Worm (Caenorhabditis elegans) whole organism, L1 larva: ENCODE results near the gene ubc-26.

Source experiments
- C04F5.9 ChIP-seq: sonication (generic microtip); optimal IDR thresholded peaks from 2 replicates; lab custom pipeline; 2016; ENCODE audit warnings: missing genetic modification characterization, missing compliant biosample characterization
- C16A3.4 ChIP-seq: fragments of 150-350 bp; optimal IDR thresholded peaks from 2 replicates; lab custom pipeline; 2014; ENCODE audit warnings: missing biosample characterization, missing genetic modification characterization
- F16B12.6 ChIP-seq: fragments of 150-350 bp; optimal IDR thresholded peaks from 2 replicates; lab custom pipeline; 2014; ENCODE audit warnings: missing biosample characterization, missing genetic modification characterization
- Y116A8C.19 ChIP-seq: sonication (generic microtip); optimal IDR thresholded peaks from 2 replicates; lab custom pipeline; 2016; ENCODE audit warnings: missing compliant biosample characterization, missing genetic modification characterization, borderline replicate concordance
- aha-1 ChIP-seq: fragments of 150-350 bp; optimal IDR thresholded peaks from 2 replicates; lab custom pipeline; 2014; ENCODE audit warnings: missing biosample characterization, missing genetic modification characterization
- alr-1 ChIP-seq: fragments of 200-800 bp; sonication (Bioruptor generic); optimal IDR thresholded peaks from 2 replicates; lab custom pipeline; 2018; ENCODE audit warnings: borderline replicate concordance, mild to moderate bottlenecking, missing genetic modification characterization, missing compliant biosample characterization
- blmp-1 ChIP-seq: fragments of 150-350 bp; optimal IDR thresholded peaks from 2 replicates; lab custom pipeline; 2014; ENCODE audit warnings: missing biosample characterization, missing genetic modification characterization
- ceh-63 ChIP-seq: fragments of 200-800 bp; sonication (Bioruptor generic); optimal IDR thresholded peaks from 2 replicates; lab custom pipeline; 2018; ENCODE audit warnings: mild to moderate bottlenecking, missing genetic modification characterization, missing compliant biosample characterization
- ceh-8 ChIP-seq: fragments of 200-800 bp; sonication (Bioruptor generic); optimal IDR thresholded peaks from 2 replicates; lab custom pipeline; 2018; ENCODE audit warnings: mild to moderate bottlenecking, missing genetic modification characterization, moderate library complexity, missing compliant biosample characterization
- ceh-90 ChIP-seq: sonication (generic microtip); optimal IDR thresholded peaks from 2 replicates; lab custom pipeline; 2016; ENCODE audit warnings: missing genetic modification characterization, missing compliant biosample characterization
- ces-1 ChIP-seq: fragments of 150-350 bp; optimal IDR thresholded peaks from 2 replicates; lab custom pipeline; 2014; ENCODE audit warnings: missing biosample characterization, missing genetic modification reagents, missing genetic modification characterization
- dpl-1 ChIP-seq, 3 experiments: fragments of 150-350 bp in 2 of 3; sonication (generic microtip) in 1 of 3; optimal IDR thresholded peaks; 2 replicates each; lab custom pipeline; 2014 to 2017; ENCODE audit warnings: missing biosample characterization in 3 of 3, missing genetic modification characterization in 3 of 3, missing genetic modification reagents in 3 of 3
- efl-1 ChIP-seq, 4 experiments: fragments of 150-350 bp; optimal IDR thresholded peaks in 3 of 4; peaks in 1 of 4; 1 replicate in 1 of 4; 2 replicates in 3 of 4; lab custom pipeline; 2014; ENCODE audit warnings: missing biosample characterization in 2 of 4, missing genetic modification characterization in 2 of 4, missing genetic modification reagents in 2 of 4
- egl-13 ChIP-seq: sonication (generic microtip); optimal IDR thresholded peaks from 2 replicates; lab custom pipeline; 2016; ENCODE audit warnings: missing genotype, missing genetic modification reagents, missing genetic modification characterization, missing compliant biosample characterization
- elt-2 ChIP-seq: sonication (generic microtip); optimal IDR thresholded peaks from 2 replicates; lab custom pipeline; 2016; ENCODE audit warnings: missing genetic modification characterization, mild to moderate bottlenecking, inconsistent platforms, missing compliant biosample characterization, missing genetic modification reagents
- fkh-10 ChIP-seq: sonication (generic microtip); optimal IDR thresholded peaks from 2 replicates; lab custom pipeline; 2017; ENCODE audit warnings: missing biosample characterization, missing genetic modification reagents, missing genetic modification characterization
- fkh-4 ChIP-seq: sonication (generic microtip); optimal IDR thresholded peaks from 2 replicates; lab custom pipeline; 2016; ENCODE audit warnings: missing compliant biosample characterization, missing genetic modification characterization, borderline replicate concordance
- fkh-8 ChIP-seq: sonication (generic microtip); optimal IDR thresholded peaks from 2 replicates; lab custom pipeline; 2016; ENCODE audit warnings: mild to moderate bottlenecking, missing genetic modification characterization, missing compliant biosample characterization
- hlh-17 ChIP-seq: fragments of 200-800 bp; sonication (Bioruptor generic); optimal IDR thresholded peaks from 2 replicates; lab custom pipeline; 2018; ENCODE audit warnings: missing genetic modification characterization, mild to moderate bottlenecking, missing compliant biosample characterization, moderate library complexity, borderline replicate concordance
- hlh-4 ChIP-seq: sonication (generic microtip); optimal IDR thresholded peaks from 2 replicates; lab custom pipeline; 2016; ENCODE audit warnings: mild to moderate bottlenecking, missing genetic modification characterization, missing compliant biosample characterization
- hpl-2 ChIP-seq: fragments of 150-350 bp; optimal IDR thresholded peaks from 2 replicates; lab custom pipeline; 2014; ENCODE audit warnings: missing biosample characterization, missing genetic modification reagents, missing genetic modification characterization
- isw-1 ChIP-seq: fragments of 200-800 bp; sonication (Bioruptor generic); IDR thresholded peaks from 2 replicates; pipeline ENCODE4 v1.3.6; 2022; ENCODE audit warnings: missing genetic modification characterization, missing compliant biosample characterization
- lin-14 ChIP-seq: fragments of 200-800 bp; sonication (Bioruptor generic); optimal IDR thresholded peaks from 2 replicates; lab custom pipeline; 2018; ENCODE audit warnings: mild to moderate bottlenecking, missing genetic modification characterization, moderate library complexity, missing compliant biosample characterization
- lin-15B ChIP-seq: fragments of 150-350 bp; sonication (generic microtip); optimal IDR thresholded peaks from 3 replicates; lab custom pipeline; 2014; ENCODE audit warnings: missing biosample characterization, missing genetic modification characterization
- lin-35 ChIP-seq, 2 experiments: fragments of 150-350 bp; optimal IDR thresholded peaks; 2 replicates each; lab custom pipeline; 2014; ENCODE audit warnings: missing biosample characterization in 2 of 2, missing genetic modification characterization in 2 of 2, missing genetic modification reagents in 2 of 2
- mdl-1 ChIP-seq, 2 experiments: fragments of 150-350 bp; optimal IDR thresholded peaks; 2 replicates each; lab custom pipeline; 2014 to 2017; ENCODE audit warnings: missing biosample characterization in 2 of 2, missing genetic modification characterization in 2 of 2, inconsistent platforms in 1 of 2
- nhr-19 ChIP-seq: fragments of 200-800 bp; sonication (Bioruptor generic); conservative IDR thresholded peaks from 2 replicates; pipeline ENCODE4 v1.3.6; 2022; ENCODE audit warnings: missing genetic modification characterization, missing compliant biosample characterization
- nhr-20 ChIP-seq: sonication (generic microtip); optimal IDR thresholded peaks from 2 replicates; lab custom pipeline; 2016; ENCODE audit warnings: mild to moderate bottlenecking, missing genetic modification characterization, missing compliant biosample characterization
- nhr-28 ChIP-seq: fragments of 150-350 bp; optimal IDR thresholded peaks from 2 replicates; lab custom pipeline; 2014; ENCODE audit warnings: missing biosample characterization, missing genetic modification characterization
- nhr-77 ChIP-seq: fragments of 150-350 bp; optimal IDR thresholded peaks from 2 replicates; lab custom pipeline; 2014; ENCODE audit warnings: missing biosample characterization, missing genetic modification characterization
- nhr-84 ChIP-seq: sonication (generic microtip); optimal IDR thresholded peaks from 2 replicates; lab custom pipeline; 2017; ENCODE audit warnings: missing biosample characterization, missing genetic modification characterization
- nhr-90 ChIP-seq: sonication (generic microtip); optimal IDR thresholded peaks from 2 replicates; lab custom pipeline; 2016; ENCODE audit warnings: mild to moderate bottlenecking, missing genetic modification characterization, missing compliant biosample characterization; ENCODE audit not compliant: poor library complexity
- pag-3 ChIP-seq: sonication (generic microtip); optimal IDR thresholded peaks from 2 replicates; lab custom pipeline; 2017; ENCODE audit warnings: missing genetic modification characterization, mild to moderate bottlenecking, missing compliant biosample characterization, antibody characterized with exemption, borderline replicate concordance; ENCODE audit not compliant: insufficient read depth
- skn-1 ChIP-seq: fragments of 150-350 bp; optimal IDR thresholded peaks from 2 replicates; lab custom pipeline; 2014; ENCODE audit warnings: missing biosample characterization, missing genetic modification characterization
- snpc-4 ChIP-seq: fragments of 150-350 bp; optimal IDR thresholded peaks from 2 replicates; lab custom pipeline; 2014; ENCODE audit warnings: missing biosample characterization, missing genetic modification characterization
- snu-23 ChIP-seq: sonication (generic microtip); optimal IDR thresholded peaks from 2 replicates; lab custom pipeline; 2016; ENCODE audit warnings: missing genetic modification characterization, missing compliant biosample characterization
- sox-4 ChIP-seq: sonication (generic microtip); optimal IDR thresholded peaks from 2 replicates; lab custom pipeline; 2016; ENCODE audit warnings: missing genetic modification characterization, missing compliant biosample characterization
- sptf-1 ChIP-seq: fragments of 150-350 bp; optimal IDR thresholded peaks from 2 replicates; lab custom pipeline; 2014; ENCODE audit warnings: missing biosample characterization, missing genetic modification characterization
- swsn-7 ChIP-seq: sonication (generic microtip); optimal IDR thresholded peaks from 2 replicates; lab custom pipeline; 2016; ENCODE audit warnings: missing genetic modification characterization, missing compliant biosample characterization
- tbx-2 ChIP-seq: sonication (generic microtip); optimal IDR thresholded peaks from 2 replicates; lab custom pipeline; 2016; ENCODE audit warnings: missing genetic modification characterization, missing compliant biosample characterization
- tlp-1 ChIP-seq: fragments of 150-350 bp; optimal IDR thresholded peaks from 2 replicates; lab custom pipeline; 2014; ENCODE audit warnings: missing biosample characterization, missing genetic modification characterization
- unc-86 ChIP-seq: sonication (generic microtip); optimal IDR thresholded peaks from 2 replicates; lab custom pipeline; 2016; ENCODE audit warnings: missing genetic modification characterization, missing compliant biosample characterization
- unc-98 ChIP-seq: fragments of 200-800 bp; sonication (Bioruptor generic); IDR thresholded peaks from 2 replicates; pipeline ENCODE4 v1.3.6; 2022; ENCODE audit warnings: missing genetic modification characterization, missing compliant biosample characterization
- ztf-11 ChIP-seq, 2 experiments: sonication (generic microtip); optimal IDR thresholded peaks; 2 replicates each; lab custom pipeline; 2016 to 2017; ENCODE audit warnings: missing genetic modification characterization in 2 of 2, missing biosample characterization in 1 of 2, missing compliant biosample characterization in 1 of 2

Gene ubc-26

DNA sequence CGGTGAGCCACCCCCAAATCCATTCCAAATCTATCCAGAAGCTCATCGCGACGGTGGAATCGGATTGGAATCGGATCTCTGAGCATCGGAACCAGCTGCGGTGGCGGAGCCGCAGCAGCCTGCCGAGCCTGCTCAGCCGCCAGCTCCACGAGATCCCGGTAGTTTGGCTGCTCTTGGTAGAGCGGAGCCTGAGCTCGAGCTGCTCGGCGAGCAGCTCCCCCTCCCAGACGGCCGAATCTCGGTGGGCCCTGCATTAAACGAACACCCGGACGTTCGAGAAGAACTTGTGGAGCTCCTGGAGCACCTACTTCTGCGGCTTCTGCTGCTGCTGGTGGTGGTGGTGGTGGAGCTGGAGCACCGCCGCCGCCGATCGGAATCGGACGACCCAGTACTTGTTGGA, 3.6 kb upstream of the ubc-26 start:
- TF ChIP-seq pag-3 (no peak), ceh-8 (peak; percentile 81)

DNA sequence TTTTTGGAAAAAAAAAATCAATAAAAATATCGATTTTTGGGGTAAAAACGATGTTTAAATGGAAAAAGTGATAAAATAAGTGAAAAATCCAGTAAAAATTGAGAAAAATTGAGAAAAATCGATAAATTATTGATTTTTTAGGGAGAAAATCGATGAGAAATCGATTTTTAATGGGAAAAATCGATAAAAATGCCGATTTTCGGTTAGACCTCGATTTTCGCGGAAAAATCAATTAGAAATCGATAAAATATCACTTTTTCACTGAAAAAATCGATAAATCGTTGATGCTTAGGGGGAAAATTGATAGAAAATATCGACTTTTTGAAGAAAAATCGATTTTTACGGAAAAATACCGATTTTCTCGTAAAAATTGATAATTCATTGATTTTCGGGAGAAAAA, 1.0 kb upstream of the ubc-26 start:
- no peak for TF ChIP-seq sox-4 (tag; lab: Kevin White, UChicago)
- TF ChIP-seq egl-13 (tag; lab: Kevin White, UChicago): no peak
- TF ChIP-seq hlh-17: no peak
- TF ChIP-seq nhr-19: no peak
- TF ChIP-seq fkh-8: no peak
- no peak for TF ChIP-seq alr-1 (tag; lab: Kevin White, UChicago)
- no peak for TF ChIP-seq F16B12.6
- no peak for TF ChIP-seq blmp-1 (tag; lab: Kevin White, UChicago)
- no peak for TF ChIP-seq ceh-90
- TF ChIP-seq mdl-1 (tag; optimal IDR thresholded peaks at IDR 0.05; lab: Kevin White, UChicago): no peak
- no peak for TF ChIP-seq ztf-11 (tag; optimal IDR thresholded peaks at IDR 0.05; lab: Kevin White, UChicago)
- TF ChIP-seq lin-14 (GFP tag; lab: Kevin White, UChicago): no peak
- TF ChIP-seq nhr-20 (tag; lab: Kevin White, UChicago): no peak
- TF ChIP-seq lin-35 (GFP tag; optimal IDR thresholded peaks at IDR 0.05; lab: Kevin White, UChicago): no peak
- no peak for TF ChIP-seq dpl-1 (GFP tag; optimal IDR thresholded peaks at IDR 0.05; lab: Kevin White, UChicago)
- no peak for TF ChIP-seq hpl-2 (GFP tag; lab: Kevin White, UChicago)
- no peak for TF ChIP-seq Y116A8C.19 (tag; lab: Kevin White, UChicago)
- no peak for TF ChIP-seq nhr-90
- TF ChIP-seq hlh-4 (tag; lab: Kevin White, UChicago): no peak

DNA sequence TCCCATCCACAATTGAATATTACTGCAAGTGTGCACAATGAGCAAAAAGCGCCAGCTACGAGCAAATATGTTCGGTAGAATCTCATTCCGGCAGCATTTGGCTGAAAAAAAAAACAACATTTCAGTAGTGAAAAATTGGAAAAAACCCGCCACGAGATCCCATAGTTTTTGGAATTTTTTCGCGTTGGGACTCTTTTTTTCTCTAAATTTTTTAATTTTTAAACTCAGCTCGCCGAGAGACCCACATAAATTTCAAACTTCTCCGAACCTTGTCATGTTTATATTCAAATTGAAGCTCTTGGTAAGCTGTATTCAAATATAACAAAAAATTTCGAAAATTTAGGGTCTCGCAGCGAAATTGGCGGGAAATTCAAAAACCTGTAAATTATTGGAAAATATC, 5.9 kb downstream of the ubc-26 start, which contains the start of gene sqv-2:
Gene sqv-2, minus strand, starts transcription at position 101 of the 400 bp plus-strand sequence.
- TF ChIP-seq fkh-10 (GFP tag; lab: Kevin White, UChicago): no peak
- no peak for TF ChIP-seq efl-1 (optimal IDR thresholded peaks at IDR 0.05; lab: Kevin White, UChicago)
- peak in 1 of 2 experiments; percentile 57 for TF ChIP-seq efl-1 (GFP tag; optimal IDR thresholded peaks at IDR 0.05 in 1 of 2; lab: Kevin White, UChicago)

- TF ChIP-seq aha-1 (tag; lab: Kevin White, UChicago) (no peak), unc-98 (GFP tag; lab: Robert Waterston, UW) (peak; percentile 94), unc-86 (tag; lab: Kevin White, UChicago) (peak; percentile 89), sox-4 (tag; lab: Kevin White, UChicago) (peak; percentile 95), egl-13 (tag; lab: Kevin White, UChicago) (peak; percentile 97), ceh-63 (peak; percentile 55), nhr-28 (tag; lab: Kevin White, UChicago) (no peak), nhr-84 (tag; lab: Kevin White, UChicago) (no peak), nhr-19 (peak; percentile 92), ceh-8 (peak; percentile 85), tlp-1 (tag; lab: Kevin White, UChicago) (no peak), skn-1 (tag; lab: Kevin White, UChicago) (peak; percentile 84), nhr-77 (tag; lab: Kevin White, UChicago) (peak; percentile 67), elt-2 (tag; lab: Kevin White, UChicago) (peak; percentile 86), lin-15B (tag; lab: Kevin White, UChicago) (peak; percentile 94), C04F5.9 (tag; lab: Kevin White, UChicago) (peak; percentile 97), fkh-4 (tag; lab: Kevin White, UChicago) (peak; percentile 99), hlh-17 (peak; percentile 96), mdl-1 (tag; optimal IDR thresholded peaks at IDR 0.05; lab: Kevin White, UChicago) (peak in 1 of 2 experiments; percentile 79), alr-1 (tag; lab: Kevin White, UChicago) (no peak), snu-23 (GFP tag; lab: Kevin White, UChicago) (peak; percentile 94), hlh-4 (tag; lab: Kevin White, UChicago) (no peak), sptf-1 (tag; lab: Kevin White, UChicago) (no peak), ces-1 (GFP tag; lab: Kevin White, UChicago) (no peak), swsn-7 (tag; lab: Kevin White, UChicago) (peak; percentile 93), tbx-2 (tag; lab: Kevin White, UChicago) (peak; percentile 95), fkh-8 (peak; percentile 96), isw-1 (GFP tag; lab: Robert Waterston, UW) (peak; percentile 88), nhr-20 (tag; lab: Kevin White, UChicago) (peak; percentile 92), snpc-4 (peak; percentile 75), C16A3.4 (peak; percentile 90), fkh-10 (GFP tag; lab: Kevin White, UChicago) (peak; percentile 75)
Measured at ce11 chrII:2888957-2889630, 11.1 kb downstream of the ubc-26 start, which contains the start of gene pinn-1. Gene pinn-1, minus strand, starts transcription at chrII:2889007.
